Worm (Caenorhabditis elegans) whole organism, L4 larva: Measurements from ENCODE around the gene F15G9.2.

ENCODE experiments used
- F37D6.2 ChIP-seq: sonication (generic microtip); optimal IDR thresholded peaks from 2 replicates; lab custom pipeline; 2016; ENCODE audit warnings: mild to moderate bottlenecking, missing genetic modification characterization, missing compliant biosample characterization
- T20F7.1 ChIP-seq: fragments of 200-800 bp; sonication (Bioruptor generic); optimal IDR thresholded peaks from 2 replicates; lab custom pipeline; 2018; ENCODE audit warnings: mild to moderate bottlenecking, missing genetic modification characterization, missing compliant biosample characterization
- T26A8.4 ChIP-seq: fragments of 200-800 bp; sonication (Bioruptor generic); IDR thresholded peaks from 2 replicates; pipeline ENCODE4 v1.3.6; 2022; ENCODE audit warnings: missing genetic modification characterization, missing compliant biosample characterization
- aha-1 ChIP-seq: fragments of 150-350 bp; peaks from one replicate; lab custom pipeline; 2014; ENCODE audit warnings: missing biosample characterization, missing genetic modification characterization
- aly-2 ChIP-seq: sonication (generic microtip); optimal IDR thresholded peaks from 2 replicates; lab custom pipeline; 2018; ENCODE audit warnings: missing biosample characterization, missing genetic modification characterization
- ceh-20 ChIP-seq: fragments of 200-800 bp; sonication (Bioruptor generic); IDR thresholded peaks from 2 replicates; pipeline ENCODE4 v1.3.6; 2022; ENCODE audit warnings: missing genetic modification reagents, missing genetic modification characterization, missing compliant biosample characterization
- cey-2 ChIP-seq: sonication (generic microtip); optimal IDR thresholded peaks from 3 replicates; lab custom pipeline; 2017; ENCODE audit warnings: missing genetic modification characterization, mild to moderate bottlenecking, missing compliant biosample characterization, antibody characterized with exemption, borderline replicate concordance; ENCODE audit not compliant: insufficient read depth
- daf-16 ChIP-seq, 3 experiments: sonication (generic microtip); optimal IDR thresholded peaks; 2 replicates each; lab custom pipeline; 2016 to 2017; ENCODE audit warnings: missing genetic modification characterization in 3 of 3, missing genetic modification reagents in 3 of 3, mild to moderate bottlenecking in 2 of 3, missing compliant biosample characterization in 2 of 3, missing biosample characterization in 1 of 3, moderate library complexity in 1 of 3
- daf-19 ChIP-seq: fragments of 200-800 bp; sonication (Bioruptor generic); conservative IDR thresholded peaks from 2 replicates; pipeline ENCODE4 v1.3.6; 2022; ENCODE audit warnings: missing genetic modification characterization, missing compliant biosample characterization
- dmd-6 ChIP-seq: fragments of 200-800 bp; sonication (Bioruptor generic); IDR thresholded peaks from 2 replicates; pipeline ENCODE4 v1.3.6; 2022; ENCODE audit warnings: missing genetic modification reagents, missing genetic modification characterization, missing compliant biosample characterization
- dve-1 ChIP-seq: sonication (generic microtip); optimal IDR thresholded peaks from 2 replicates; lab custom pipeline; 2017; ENCODE audit warnings: antibody characterized with exemption, mild to moderate bottlenecking, missing genetic modification characterization, missing compliant biosample characterization; ENCODE audit not compliant: insufficient read depth
- hlh-11 ChIP-seq: fragments of 200-800 bp; sonication (Bioruptor generic); optimal IDR thresholded peaks from 2 replicates; lab custom pipeline; 2018; ENCODE audit warnings: mild to moderate bottlenecking, missing genetic modification characterization, missing compliant biosample characterization
- lin-1 ChIP-seq: fragments of 200-800 bp; sonication (Bioruptor generic); IDR thresholded peaks from 2 replicates; pipeline ENCODE4 v1.3.6; 2022; ENCODE audit warnings: missing genetic modification reagents, missing genetic modification characterization, missing compliant biosample characterization
- lin-13 ChIP-seq: fragments of 150-350 bp; optimal IDR thresholded peaks from 2 replicates; lab custom pipeline; 2014; ENCODE audit warnings: missing biosample characterization, missing genetic modification reagents, missing genetic modification characterization
- lin-15B ChIP-seq: fragments of 150-350 bp; sonication (generic microtip); optimal IDR thresholded peaks from 3 replicates; lab custom pipeline; 2014; ENCODE audit warnings: missing biosample characterization, missing genetic modification characterization
- madf-9 ChIP-seq: fragments of 200-800 bp; sonication (Bioruptor generic); conservative IDR thresholded peaks from 2 replicates; pipeline ENCODE4 v1.3.6; 2022; ENCODE audit warnings: missing genetic modification reagents, missing genetic modification characterization, missing compliant biosample characterization
- mdl-1 ChIP-seq, 2 experiments: fragments of 150-350 bp in 1 of 2; sonication (generic microtip) in 1 of 2; optimal IDR thresholded peaks; 2 replicates each; lab custom pipeline; 2014 to 2017; ENCODE audit warnings: missing biosample characterization in 2 of 2, missing genetic modification characterization in 2 of 2
- nhr-11 ChIP-seq: fragments of 150-350 bp; optimal IDR thresholded peaks from 2 replicates; lab custom pipeline; 2014; ENCODE audit warnings: missing biosample characterization, missing genetic modification characterization
- nhr-28 ChIP-seq: fragments of 150-350 bp; optimal IDR thresholded peaks from 2 replicates; lab custom pipeline; 2014; ENCODE audit warnings: missing biosample characterization, missing genetic modification characterization
- nhr-76 ChIP-seq: fragments of 150-350 bp; optimal IDR thresholded peaks from 2 replicates; lab custom pipeline; 2014; ENCODE audit warnings: missing biosample characterization, missing genetic modification characterization
- php-3 ChIP-seq: fragments of 200-800 bp; sonication (Bioruptor generic); IDR thresholded peaks from 2 replicates; pipeline ENCODE4 v1.3.6; 2022; ENCODE audit warnings: missing genetic modification reagents, missing genetic modification characterization, missing compliant biosample characterization
- pqm-1 ChIP-seq: sonication (generic microtip); optimal IDR thresholded peaks from 2 replicates; lab custom pipeline; 2017; ENCODE audit warnings: missing biosample characterization, missing genetic modification characterization
- rbr-2 ChIP-seq: sonication (generic microtip); optimal IDR thresholded peaks from 2 replicates; lab custom pipeline; 2016; ENCODE audit warnings: missing genotype, missing genetic modification characterization, missing compliant biosample characterization
- sdz-12 ChIP-seq: fragments of 200-800 bp; sonication (Bioruptor generic); optimal IDR thresholded peaks from 2 replicates; lab custom pipeline; 2018; ENCODE audit warnings: mild to moderate bottlenecking, missing genetic modification characterization, missing compliant biosample characterization
- set-16 ChIP-seq: fragments of 200-800 bp; sonication (Bioruptor generic); IDR thresholded peaks from 2 replicates; pipeline ENCODE4 v1.3.6; 2022; ENCODE audit warnings: missing genetic modification reagents, missing genetic modification characterization, missing compliant biosample characterization
- skn-1 ChIP-seq: fragments of 150-350 bp; optimal IDR thresholded peaks from 2 replicates; lab custom pipeline; 2014; ENCODE audit warnings: missing biosample characterization, missing genetic modification characterization
- snpc-1.2 ChIP-seq: fragments of 200-800 bp; sonication (Bioruptor generic); IDR thresholded peaks from 2 replicates; pipeline ENCODE4 v1.3.6; 2022; ENCODE audit warnings: missing genetic modification reagents, missing genetic modification characterization, missing compliant biosample characterization
- spr-1 ChIP-seq: sonication (generic microtip); optimal IDR thresholded peaks from 2 replicates; lab custom pipeline; 2016; ENCODE audit warnings: mild to moderate bottlenecking, missing genetic modification characterization, missing compliant biosample characterization
- spr-3 ChIP-seq: fragments of 200-800 bp; sonication (Bioruptor generic); optimal IDR thresholded peaks from 2 replicates; lab custom pipeline; 2018; ENCODE audit warnings: mild to moderate bottlenecking, missing genetic modification characterization, missing compliant biosample characterization
- tag-97 ChIP-seq: fragments of 200-800 bp; sonication (Bioruptor generic); IDR thresholded peaks from 2 replicates; pipeline ENCODE4 v1.3.6; 2022; ENCODE audit warnings: missing genetic modification characterization, missing compliant biosample characterization
- tra-1 ChIP-seq: fragments of 200-800 bp; sonication (Bioruptor generic); IDR thresholded peaks from 2 replicates; pipeline ENCODE4 v1.3.6; 2022; ENCODE audit warnings: missing genetic modification reagents, missing genetic modification characterization, missing compliant biosample characterization
- unc-130 ChIP-seq: sonication (generic microtip); optimal IDR thresholded peaks from 2 replicates; lab custom pipeline; 2016; ENCODE audit warnings: missing genetic modification reagents, missing genetic modification characterization, missing compliant biosample characterization
- unc-62 ChIP-seq, 3 experiments: fragments of 150-350 bp in 1 of 3; sonication (generic microtip); optimal IDR thresholded peaks in 2 of 3; peaks in 1 of 3; 1 replicate in 1 of 3; 2 replicates in 2 of 3; lab custom pipeline; 2014 to 2017; ENCODE audit warnings: missing biosample characterization in 3 of 3, missing genetic modification characterization in 3 of 3, missing genetic modification reagents in 3 of 3, missing genotype in 1 of 3
- zip-11 ChIP-seq: fragments of 200-800 bp; sonication (Bioruptor generic); IDR thresholded peaks from 2 replicates; pipeline ENCODE4 v1.3.6; 2022; ENCODE audit warnings: missing genetic modification characterization, missing compliant biosample characterization

F15G9.2 gene

DNA sequence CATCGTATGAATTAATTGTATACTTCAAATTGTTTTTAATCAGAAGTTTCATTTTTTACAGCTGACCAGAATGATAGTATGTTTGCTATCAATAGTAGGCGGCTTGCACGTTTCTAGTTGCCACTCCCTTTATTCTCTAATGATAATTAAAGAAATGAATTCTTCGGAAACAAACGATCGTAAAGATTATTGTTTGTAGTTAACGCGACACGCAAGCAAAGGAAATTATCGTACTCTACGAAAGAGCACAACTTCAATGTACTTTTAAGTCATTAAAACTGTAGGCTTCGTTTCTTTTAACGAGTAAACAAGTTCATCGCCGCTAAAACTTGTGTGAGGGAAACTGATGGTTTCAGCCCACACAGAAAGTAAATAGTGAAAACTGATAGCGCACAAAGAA is 34.1 kb downstream of the F15G9.2 start (continued):
- no peak for TF ChIP-seq mdl-1 (tag; optimal IDR thresholded peaks at IDR 0.05; lab: Kevin White, UChicago)
- TF ChIP-seq daf-16 (GFP tag; optimal IDR thresholded peaks at IDR 0.05; lab: Kevin White, UChicago), result no peak
- peak; percentile 85 for TF ChIP-seq daf-16 (tag; optimal IDR thresholded peaks at IDR 0.05; lab: Kevin White, UChicago)
- TF ChIP-seq php-3 (GFP tag; lab: Robert Waterston, UW), result peak; percentile 77; the same call in 1 of the 2 replicates
- TF ChIP-seq cey-2 (tag; lab: Kevin White, UChicago), result no peak
- no peak for TF ChIP-seq snpc-1.2
- peak; percentile 51 for TF ChIP-seq dve-1 (tag; lab: Kevin White, UChicago)
- TF ChIP-seq rbr-2 (tag; lab: Kevin White, UChicago), result no peak
- TF ChIP-seq aly-2 (tag; lab: Kevin White, UChicago), result no peak
- TF ChIP-seq lin-1 (GFP tag; lab: Robert Waterston, UW), result no peak
- no peak for TF ChIP-seq sdz-12 (GFP tag; lab: Kevin White, UChicago)
- TF ChIP-seq pqm-1, result peak; percentile 75
- no peak for TF ChIP-seq spr-3 (GFP tag; lab: Kevin White, UChicago)
- TF ChIP-seq spr-1 (tag; lab: Kevin White, UChicago), result no peak

DNA sequence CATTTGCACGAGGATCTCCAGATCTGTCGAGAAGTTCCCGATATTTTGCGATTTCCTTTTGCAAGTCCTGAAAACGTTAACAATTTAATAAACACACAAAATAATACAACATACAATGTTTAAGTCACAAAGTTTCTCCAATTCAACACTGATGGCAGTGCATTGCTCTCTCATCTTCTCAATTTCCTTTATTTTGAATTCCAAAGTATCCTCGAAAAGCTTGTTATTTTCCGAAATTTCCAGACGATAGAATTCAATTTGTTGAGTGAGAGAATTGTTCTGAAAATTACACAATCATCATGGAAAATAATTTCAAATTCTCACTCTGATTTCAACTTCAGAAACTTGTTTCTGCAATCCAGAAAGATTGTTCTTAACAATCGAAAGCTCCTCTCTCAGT is 35.6 kb downstream of the F15G9.2 start:
- 0 out of 2 replicates have a peak, but pooled peaks have one; percentile 54 for TF ChIP-seq tag-97 (GFP tag; lab: Robert Waterston, UW)
- TF ChIP-seq pqm-1, result no peak
- TF ChIP-seq nhr-76, result no peak
- peak in 1 of 2 experiments; percentile 91 for TF ChIP-seq unc-62 (GFP tag; optimal IDR thresholded peaks at IDR 0.05 in 1 of 2; lab: Kevin White, UChicago)
- TF ChIP-seq unc-62 (tag; optimal IDR thresholded peaks at IDR 0.05; lab: Kevin White, UChicago), result no peak
- no peak for TF ChIP-seq lin-15B (tag; lab: Kevin White, UChicago)

DNA sequence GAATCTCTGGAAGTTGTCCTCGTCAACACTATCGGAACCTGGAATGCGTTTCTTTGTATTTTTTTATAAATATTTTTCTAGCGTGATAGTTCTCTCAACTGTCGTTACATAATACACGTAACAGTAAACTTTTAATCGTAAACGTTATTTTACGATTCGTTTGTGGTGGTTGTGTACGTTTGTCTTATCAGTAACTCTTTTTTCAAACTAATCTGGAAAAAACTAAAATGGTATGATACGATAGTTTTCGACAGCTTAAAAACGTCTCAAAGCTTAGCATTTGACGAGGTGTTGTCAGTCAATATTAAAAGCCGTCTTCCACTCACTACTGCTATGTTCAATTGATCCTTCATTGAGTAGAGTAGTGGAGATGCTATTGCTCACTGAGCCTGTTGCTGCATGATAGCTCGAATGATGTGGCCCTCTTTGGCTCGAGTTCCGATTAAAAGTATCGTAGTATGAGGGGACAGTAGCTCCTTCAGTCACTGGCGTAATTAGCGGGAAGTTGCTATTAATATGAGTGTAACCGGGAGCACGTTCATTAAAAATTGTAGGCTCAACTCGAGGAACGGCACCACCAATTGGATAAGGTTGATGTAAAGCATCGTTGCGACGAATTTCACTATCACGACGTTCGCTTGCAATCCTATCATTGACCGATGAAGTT is 36.6 kb downstream of the F15G9.2 start:
- TF ChIP-seq dmd-6 (GFP tag; lab: Robert Waterston, UW) (peak; percentile 29; the same call in 1 of the 2 replicates), dve-1 (tag; lab: Kevin White, UChicago) (peak; percentile 59), php-3 (GFP tag; lab: Robert Waterston, UW) (peak; percentile 50; the same call in 1 of the 2 replicates), unc-62 (GFP tag; optimal IDR thresholded peaks at IDR 0.05 in 1 of 2; lab: Kevin White, UChicago) (peak in 1 of 2 experiments; percentile 27), unc-62 (tag; optimal IDR thresholded peaks at IDR 0.05; lab: Kevin White, UChicago) (no peak), T26A8.4 (peak; percentile 28; the same call in 1 of the 2 replicates), F37D6.2 (no peak), zip-11 (GFP tag; lab: Robert Waterston, UW) (no peak), daf-16 (GFP tag; optimal IDR thresholded peaks at IDR 0.05; lab: Kevin White, UChicago) (no peak), daf-16 (tag; optimal IDR thresholded peaks at IDR 0.05; lab: Kevin White, UChicago) (peak; percentile 93), pqm-1 (peak; percentile 64), lin-13 (GFP tag; lab: Kevin White, UChicago) (no peak), nhr-28 (tag; lab: Kevin White, UChicago) (peak; percentile 42), hlh-11 (peak; percentile 22), aha-1 (tag; lab: Kevin White, UChicago) (peak; percentile 95)

- TF ChIP-seq skn-1 (tag; lab: Kevin White, UChicago) (no peak), dve-1 (tag; lab: Kevin White, UChicago) (peak; percentile 63), unc-130 (GFP tag; lab: Kevin White, UChicago) (no peak), dmd-6 (GFP tag; lab: Robert Waterston, UW) (peak; percentile 76), madf-9 (GFP tag; lab: Robert Waterston, UW) (no peak), hlh-11 (peak; percentile 12), ceh-20 (GFP tag; lab: Robert Waterston, UW) (0 out of 2 replicates have a peak, but pooled peaks have one; percentile 25), tra-1 (GFP tag; lab: Robert Waterston, UW) (peak; percentile 60; the same call in 1 of the 2 replicates), daf-16 (GFP tag; optimal IDR thresholded peaks at IDR 0.05; lab: Kevin White, UChicago) (no peak), daf-16 (tag; optimal IDR thresholded peaks at IDR 0.05; lab: Kevin White, UChicago) (peak; percentile 97), set-16 (GFP tag; lab: Robert Waterston, UW) (no peak), nhr-11 (tag; lab: Kevin White, UChicago) (no peak), daf-19 (GFP tag; lab: Robert Waterston, UW) (no peak), T20F7.1 (no peak), php-3 (GFP tag; lab: Robert Waterston, UW) (0 out of 2 replicates have a peak, but pooled peaks have one; percentile 16)
- TF ChIP-seq, all 104 proteins: peak for 7
These were observed 37.5 kb downstream of the F15G9.2 start for ce11 chrX:9676009-9676408.
